Fruit fly (Drosophila melanogaster) whole organism, wandering third instar larva: ENCODE data around the gene CG14535.

Experiments
- CG9705 ChIP-seq: fragments of 200-800 bp; sonication (Bioruptor generic); optimal IDR thresholded peaks from 2 replicates; lab custom pipeline; 2018; ENCODE audit warnings: missing biosample characterization, mild to moderate bottlenecking, missing genetic modification characterization
- Dfd ChIP-seq: fragments of >200 bp; optimal IDR thresholded peaks from 2 replicates; lab custom pipeline; 2017; ENCODE audit warnings: missing biosample characterization, missing genetic modification characterization
- Dif ChIP-seq: fragments of 200-275, 200-300 bp; sonication (Bioruptor generic); optimal IDR thresholded peaks from 2 replicates; lab custom pipeline; 2018; ENCODE audit warnings: missing biosample characterization, missing genetic modification characterization; ENCODE audit not compliant: partially characterized antibody
- Hr83 ChIP-seq: fragments of 200-300 bp; sonication (Bioruptor generic); optimal IDR thresholded peaks from 2 replicates; lab custom pipeline; 2016; ENCODE audit warnings: missing biosample characterization, mild to moderate bottlenecking, missing genetic modification characterization, moderate library complexity; ENCODE audit not compliant: poor library complexity, severe bottlenecking
- Vsx2 ChIP-seq: fragments of 200-300, 225-300 bp; sonication (Bioruptor generic); optimal IDR thresholded peaks from 2 replicates; lab custom pipeline; 2018; ENCODE audit warnings: missing biosample characterization, missing genetic modification characterization; ENCODE audit not compliant: partially characterized antibody
- brk ChIP-seq: fragments of 200-800 bp; sonication (Bioruptor generic); optimal IDR thresholded peaks from 2 replicates; lab custom pipeline; 2016; ENCODE audit warnings: missing biosample characterization, mild to moderate bottlenecking, missing genetic modification characterization
- foxo ChIP-seq, 2 experiments: fragments of 200-800 bp; sonication (Bioruptor generic); optimal IDR thresholded peaks; 2 replicates in 1 of 2; 3 replicates in 1 of 2; lab custom pipeline; 2016 to 2017; ENCODE audit warnings: missing biosample characterization in 2 of 2, missing genetic modification characterization in 2 of 2
- h ChIP-seq: fragments of 200-800 bp; sonication (Bioruptor generic); optimal IDR thresholded peaks from 3 replicates; lab custom pipeline; 2016; ENCODE audit warnings: missing biosample characterization, mild to moderate bottlenecking, missing genetic modification characterization
- lola ChIP-seq: fragments of >200 bp; optimal IDR thresholded peaks from 2 replicates; lab custom pipeline; 2017; ENCODE audit warnings: missing biosample characterization, missing genetic modification characterization
- pan ChIP-seq: fragments of >200 bp; optimal IDR thresholded peaks from 2 replicates; lab custom pipeline; 2017
- psq ChIP-seq: fragments of 200-800 bp; sonication (Bioruptor generic); optimal IDR thresholded peaks from 3 replicates; lab custom pipeline; 2017; ENCODE audit warnings: missing biosample characterization, mild to moderate bottlenecking, missing genetic modification characterization, moderate library complexity
- tai ChIP-seq: sonication (Bioruptor generic); optimal IDR thresholded peaks from 2 replicates; lab custom pipeline; 2016; ENCODE audit warnings: missing biosample characterization, missing genetic modification characterization
- woc ChIP-seq: sonication (Bioruptor generic); optimal IDR thresholded peaks from 2 replicates; lab custom pipeline; 2016; ENCODE audit warnings: missing biosample characterization, mild to moderate bottlenecking, missing genetic modification characterization

dm6 chr2L:7820851-7821250 is 34.4 kb downstream of the CG14535 start, which contains the start of gene CG7115:
- no peak for TF ChIP-seq brk
- TF ChIP-seq Vsx2 (GFP tag; lab: Kevin White, UChicago), result no peak
- TF ChIP-seq h (GFP tag; lab: Kevin White, UChicago), result no peak
- no peak for TF ChIP-seq psq
- no peak for TF ChIP-seq Hr83 (GFP tag; lab: Kevin White, UChicago)
- TF ChIP-seq CG9705 (GFP tag; lab: Kevin White, UChicago), result no peak
- TF ChIP-seq Dfd (GFP tag; lab: Kevin White, UChicago), result no peak
- no peak for TF ChIP-seq pan
- no peak for TF ChIP-seq foxo (GFP tag; optimal IDR thresholded peaks at IDR 0.05; lab: Kevin White, UChicago)
- TF ChIP-seq woc, result no peak
- no peak for TF ChIP-seq Dif (GFP tag; lab: Kevin White, UChicago)
- TF ChIP-seq tai (GFP tag; lab: Kevin White, UChicago), result no peak
- no peak for TF ChIP-seq lola (GFP tag; lab: Kevin White, UChicago)
